Worm (Caenorhabditis elegans) whole organism, young adult: ENCODE results near the gene hcf-1.

Source experiments
- C17E4.6 ChIP-seq: fragments of 200-800 bp; sonication (Bioruptor generic); IDR thresholded peaks from 2 replicates; pipeline ENCODE4 v1.3.6; 2022; ENCODE audit warnings: missing genetic modification reagents, missing genetic modification characterization, missing compliant biosample characterization
- F22D6.2 ChIP-seq: sonication (generic microtip); optimal IDR thresholded peaks from 2 replicates; lab custom pipeline; 2016; ENCODE audit warnings: mild to moderate bottlenecking, missing genetic modification characterization, missing compliant biosample characterization
- F57C9.4 ChIP-seq: sonication (generic microtip); optimal IDR thresholded peaks from 2 replicates; lab custom pipeline; 2017; ENCODE audit warnings: mild to moderate bottlenecking, missing genetic modification characterization, missing compliant biosample characterization
- T26A5.8 ChIP-seq: sonication (generic microtip); optimal IDR thresholded peaks from 2 replicates; lab custom pipeline; 2016; ENCODE audit warnings: missing genetic modification characterization, missing compliant biosample characterization
- Y53F4B.3 ChIP-seq: fragments of 200-800 bp; sonication (Bioruptor generic); IDR thresholded peaks from 2 replicates; pipeline ENCODE4 v1.3.6; 2022; ENCODE audit warnings: missing genetic modification reagents, missing genetic modification characterization, missing compliant biosample characterization
- aptf-2 ChIP-seq: fragments of 200-800 bp; sonication (Bioruptor generic); conservative IDR thresholded peaks from 2 replicates; pipeline ENCODE4 v1.3.6; 2022; ENCODE audit warnings: missing genetic modification reagents, missing genetic modification characterization, missing compliant biosample characterization
- aptf-3 ChIP-seq: fragments of 200-800 bp; sonication (Bioruptor generic); IDR thresholded peaks from 2 replicates; pipeline ENCODE4 v1.3.6; 2022; ENCODE audit warnings: missing genetic modification characterization, missing compliant biosample characterization
- atf-7 ChIP-seq: sonication (generic microtip); optimal IDR thresholded peaks from 2 replicates; lab custom pipeline; 2017; ENCODE audit warnings: mild to moderate bottlenecking, missing genetic modification characterization, missing compliant biosample characterization
- attf-3 ChIP-seq: fragments of 200-800 bp; sonication (Bioruptor generic); conservative IDR thresholded peaks from 2 replicates; pipeline ENCODE4 v1.3.6; 2022; ENCODE audit warnings: missing genetic modification reagents, missing genetic modification characterization, missing compliant biosample characterization
- cebp-1 ChIP-seq, 2 experiments: fragments of 200-800 bp in 1 of 2; sonication (Bioruptor generic) in 1 of 2; sonication (generic microtip) in 1 of 2; IDR thresholded peaks in 1 of 2; optimal IDR thresholded peaks in 1 of 2; 2 replicates each; pipeline versions ENCODE4 v1.3.6 to Lab custom; 2017 to 2022; ENCODE audit warnings: missing compliant biosample characterization in 2 of 2, missing genetic modification characterization in 2 of 2, mild to moderate bottlenecking in 1 of 2, missing genetic modification reagents in 1 of 2, moderate library complexity in 1 of 2
- ceh-40 ChIP-seq: fragments of 200-800 bp; sonication (Bioruptor generic); IDR thresholded peaks from 2 replicates; pipeline ENCODE4 v1.3.6; 2022; ENCODE audit warnings: missing genetic modification characterization, missing compliant biosample characterization
- ceh-58 ChIP-seq: fragments of 200-800 bp; sonication (Bioruptor generic); IDR thresholded peaks from 2 replicates; pipeline ENCODE4 v1.3.6; 2022; ENCODE audit warnings: missing genetic modification characterization, missing compliant biosample characterization
- ceh-79 ChIP-seq: sonication (generic microtip); optimal IDR thresholded peaks from 2 replicates; lab custom pipeline; 2017; ENCODE audit warnings: mild to moderate bottlenecking, missing genetic modification characterization, missing compliant biosample characterization
- chd-7 ChIP-seq: sonication (generic microtip); optimal IDR thresholded peaks from 2 replicates; lab custom pipeline; 2016; ENCODE audit warnings: mild to moderate bottlenecking, missing genetic modification characterization, moderate library complexity, missing compliant biosample characterization
- egl-44 ChIP-seq: fragments of 200-800 bp; sonication (Bioruptor generic); IDR thresholded peaks from 2 replicates; pipeline ENCODE4 v1.3.6; 2022; ENCODE audit warnings: missing genetic modification reagents, missing genetic modification characterization, missing compliant biosample characterization
- egrh-3 ChIP-seq: fragments of 200-800 bp; sonication (Bioruptor generic); IDR thresholded peaks from 2 replicates; pipeline ENCODE4 v1.3.6; 2022; ENCODE audit warnings: missing genetic modification reagents, missing genetic modification characterization, missing compliant biosample characterization
- him-1 ChIP-seq: sonication (generic microtip); optimal IDR thresholded peaks from 2 replicates; lab custom pipeline; 2016; ENCODE audit warnings: missing genotype, missing genetic modification reagents, missing genetic modification characterization, missing compliant biosample characterization
- hmg-1.2 ChIP-seq: fragments of 200-800 bp; sonication (Bioruptor generic); IDR thresholded peaks from 2 replicates; pipeline ENCODE4 v1.3.6; 2022; ENCODE audit warnings: missing genetic modification reagents, missing genetic modification characterization, missing compliant biosample characterization
- hrde-1 ChIP-seq: sonication (generic microtip); optimal IDR thresholded peaks from 2 replicates; lab custom pipeline; 2016; ENCODE audit warnings: missing genetic modification characterization, mild to moderate bottlenecking, missing compliant biosample characterization, moderate library complexity, missing genotype, missing genetic modification reagents, borderline replicate concordance
- hsf-1 ChIP-seq: fragments of 200-800 bp; sonication (Bioruptor generic); IDR thresholded peaks from 2 replicates; pipeline ENCODE4 v1.3.6; 2022; ENCODE audit warnings: missing genetic modification reagents, missing genetic modification characterization, missing compliant biosample characterization
- let-526 ChIP-seq: fragments of 200-800 bp; sonication (Bioruptor generic); IDR thresholded peaks from 2 replicates; pipeline ENCODE4 v1.3.6; 2022; ENCODE audit warnings: missing genetic modification reagents, missing genetic modification characterization, missing compliant biosample characterization
- lsl-1 ChIP-seq: fragments of 200-800 bp; sonication (Bioruptor generic); optimal IDR thresholded peaks from 2 replicates; lab custom pipeline; 2018; ENCODE audit warnings: mild to moderate bottlenecking, missing genetic modification characterization, moderate library complexity, missing compliant biosample characterization
- nfyb-1 ChIP-seq: fragments of 200-800 bp; sonication (Bioruptor generic); IDR thresholded peaks from 2 replicates; pipeline ENCODE4 v1.3.6; 2022; ENCODE audit warnings: missing genetic modification reagents, missing genetic modification characterization, missing compliant biosample characterization
- nhr-120 ChIP-seq: fragments of 200-800 bp; sonication (Bioruptor generic); IDR thresholded peaks from 2 replicates; pipeline ENCODE4 v1.3.6; 2022; ENCODE audit warnings: missing genetic modification characterization, missing compliant biosample characterization
- nhr-80 ChIP-seq: sonication (generic microtip); optimal IDR thresholded peaks from 2 replicates; lab custom pipeline; 2016; ENCODE audit warnings: missing genetic modification characterization, missing compliant biosample characterization
- repo-1 ChIP-seq: sonication (generic microtip); optimal IDR thresholded peaks from 2 replicates; lab custom pipeline; 2017; ENCODE audit warnings: mild to moderate bottlenecking, missing genetic modification characterization, missing compliant biosample characterization
- sea-2 ChIP-seq: fragments of 200-800 bp; sonication (Bioruptor generic); IDR thresholded peaks from 2 replicates; pipeline ENCODE4 v1.3.6; 2022; ENCODE audit warnings: missing genetic modification characterization, missing compliant biosample characterization
- snpc-1.3 ChIP-seq: sonication (generic microtip); optimal IDR thresholded peaks from 2 replicates; lab custom pipeline; 2017; ENCODE audit warnings: missing genetic modification characterization, mild to moderate bottlenecking, missing compliant biosample characterization, antibody characterized with exemption, moderate library complexity, missing genotype, missing genetic modification reagents; ENCODE audit not compliant: insufficient read depth
- sptf-2 ChIP-seq: fragments of 200-800 bp; sonication (Bioruptor generic); optimal IDR thresholded peaks from 2 replicates; lab custom pipeline; 2018; ENCODE audit warnings: mild to moderate bottlenecking, missing genetic modification characterization, missing compliant biosample characterization
- tbx-9 ChIP-seq: sonication (generic microtip); optimal IDR thresholded peaks from 2 replicates; lab custom pipeline; 2016; ENCODE audit warnings: borderline replicate concordance, missing genetic modification characterization, inconsistent platforms, missing compliant biosample characterization
- zfh-2 ChIP-seq: fragments of 200-800 bp; sonication (Bioruptor generic); conservative IDR thresholded peaks from 2 replicates; pipeline ENCODE4 v1.3.6; 2022; ENCODE audit warnings: missing genetic modification reagents, missing genetic modification characterization, missing compliant biosample characterization

Gene hcf-1

ce11 chrIV:7728402-7728963, 45.6 kb downstream of the hcf-1 start, which contains the start of gene sucg-1:
sucg-1 (plus strand) TSS chrIV:7728913.
- TF ChIP-seq aptf-3 (GFP tag; lab: Robert Waterston, UW) (no peak), cebp-1 (GFP tag; IDR thresholded peaks at IDR 0.05; lab: Robert Waterston, UW) (peak; percentile 84), cebp-1 (tag; optimal IDR thresholded peaks at IDR 0.05; lab: Kevin White, UChicago) (peak; percentile 91), hmg-1.2 (GFP tag; lab: Robert Waterston, UW) (peak; percentile 37; the same call in 1 of the 2 replicates), sea-2 (no peak), attf-3 (peak; percentile 79), nfyb-1 (GFP tag; lab: Robert Waterston, UW) (no peak), aptf-2 (GFP tag; lab: Robert Waterston, UW) (no peak)

ce11 chrIV:7727258-7727657, 46.8 kb downstream of the hcf-1 start:
- TF ChIP-seq Y53F4B.3 (GFP tag; lab: Robert Waterston, UW): no peak
- TF ChIP-seq zfh-2 (GFP tag; lab: Robert Waterston, UW): peak; percentile 88
- peak; percentile 86; the same call in 1 of the 2 replicates for TF ChIP-seq egrh-3 (GFP tag; lab: Robert Waterston, UW)

- TF ChIP-seq nhr-80 (tag; lab: Kevin White, UChicago) (peak; percentile 26), atf-7 (no peak)
- TF ChIP-seq, all 124 proteins: peak for 1
These were observed 47.8 kb downstream of the hcf-1 start, which contains the start of gene C50F7.5 for ce11 chrIV:7726325-7726724. C50F7.5 (plus strand) TSS chrIV:7726719.

ce11 chrIV:7724912-7725311, 49.2 kb downstream of the hcf-1 start:
- TF ChIP-seq F22D6.2 (tag; lab: Kevin White, UChicago) (no peak), nhr-120 (GFP tag; lab: Robert Waterston, UW) (no peak), tbx-9 (tag; lab: Kevin White, UChicago) (no peak), hsf-1 (GFP tag; lab: Robert Waterston, UW) (no peak), T26A5.8 (tag; lab: Kevin White, UChicago) (no peak), sptf-2 (GFP tag; lab: Kevin White, UChicago) (no peak), ceh-40 (GFP tag; lab: Robert Waterston, UW) (no peak), snpc-1.3 (tag; lab: Kevin White, UChicago) (no peak), C17E4.6 (GFP tag; lab: Robert Waterston, UW) (no peak), ceh-79 (tag; lab: Kevin White, UChicago) (no peak), lsl-1 (no peak), let-526 (GFP tag; lab: Robert Waterston, UW) (no peak), F57C9.4 (tag; lab: Kevin White, UChicago) (no peak), hrde-1 (tag; lab: Kevin White, UChicago) (no peak), hmg-1.2 (GFP tag; lab: Robert Waterston, UW) (no peak), egl-44 (no peak)

ce11 chrIV:7723555-7723954, 50.5 kb downstream of the hcf-1 start:
- TF ChIP-seq him-1 (tag; lab: Kevin White, UChicago) (no peak), repo-1 (tag; lab: Kevin White, UChicago) (no peak), ceh-58 (GFP tag; lab: Robert Waterston, UW) (no peak), chd-7 (tag; lab: Kevin White, UChicago) (no peak)
- TF ChIP-seq, all 124 proteins: peak for 0
